Fruit fly (Drosophila melanogaster) whole organism, embryonic: ENCODE data around the gene Dpm1.

Experiments used
- Atf3 ChIP-seq: fragments of 200-800 bp; sonication (Bioruptor generic); optimal IDR thresholded peaks from 3 replicates; lab custom pipeline; 2016; ENCODE audit warnings: missing biosample characterization, missing genetic modification characterization
- CG11456 ChIP-seq: fragments of 200-800 bp; sonication (Bioruptor generic); IDR thresholded peaks from 3 replicates; pipeline ENCODE4 v1.3.6; 2022; ENCODE audit warnings: missing biosample characterization, missing genetic modification characterization
- CG6765 ChIP-seq: fragments of 200-800 bp; sonication (Bioruptor generic); optimal IDR thresholded peaks from 3 replicates; lab custom pipeline; 2017; ENCODE audit warnings: missing biosample characterization, mild to moderate bottlenecking, missing genetic modification characterization

- TF ChIP-seq CG6765 (no peak), CG11456 (GFP tag; lab: Robert Waterston, UW) (no peak), Atf3 (GFP tag; lab: Kevin White, UChicago) (no peak)
Measured at dm6 chr2L:19542268-19542773, 16.2 kb upstream of the Dpm1 start.
